Worm (Caenorhabditis elegans) whole organism, late embryonic: Measurements from ENCODE around the gene sre-50.

Experiments
- C38D4.7 ChIP-seq: fragments of 200-800 bp; sonication (Bioruptor generic); optimal IDR thresholded peaks from 2 replicates; lab custom pipeline; 2018; ENCODE audit warnings: mild to moderate bottlenecking, missing genetic modification characterization, moderate library complexity, missing compliant biosample characterization
- F13H6.1 ChIP-seq: sonication (generic microtip); optimal IDR thresholded peaks from 2 replicates; lab custom pipeline; 2016; ENCODE audit warnings: missing genetic modification characterization, missing compliant biosample characterization
- K02D7.2 ChIP-seq: sonication (generic microtip); optimal IDR thresholded peaks from 2 replicates; lab custom pipeline; 2017; ENCODE audit warnings: mild to moderate bottlenecking, missing genetic modification characterization, missing compliant biosample characterization
- K09A11.1 ChIP-seq: sonication (generic microtip); optimal IDR thresholded peaks from 2 replicates; lab custom pipeline; 2017; ENCODE audit warnings: antibody characterized with exemption, mild to moderate bottlenecking, missing genetic modification characterization, missing compliant biosample characterization; ENCODE audit not compliant: insufficient read depth
- ama-1 ChIP-seq: fragments of 150-350 bp; optimal IDR thresholded peaks from 2 replicates; lab custom pipeline; 2014
- ceh-18 ChIP-seq: sonication (generic microtip); optimal IDR thresholded peaks from 2 replicates; lab custom pipeline; 2016; ENCODE audit warnings: missing genetic modification characterization, missing compliant biosample characterization
- ceh-30 ChIP-seq: fragments of 150-350 bp; optimal IDR thresholded peaks from 2 replicates; lab custom pipeline; 2014; ENCODE audit warnings: missing biosample characterization, missing genetic modification characterization
- ceh-31 ChIP-seq: sonication (generic microtip); optimal IDR thresholded peaks from 2 replicates; lab custom pipeline; 2016; ENCODE audit warnings: missing genetic modification characterization, missing compliant biosample characterization
- ceh-45 ChIP-seq: fragments of 200-800 bp; sonication (Bioruptor generic); IDR thresholded peaks from 2 replicates; pipeline ENCODE4 v1.3.6; 2022; ENCODE audit warnings: missing genetic modification reagents, missing genetic modification characterization, missing compliant biosample characterization
- ceh-6 ChIP-seq: fragments of 200-800 bp; sonication (Bioruptor generic); optimal IDR thresholded peaks from 2 replicates; lab custom pipeline; 2018; ENCODE audit warnings: mild to moderate bottlenecking, missing genetic modification characterization, missing compliant biosample characterization
- dve-1 ChIP-seq: sonication (generic microtip); optimal IDR thresholded peaks from 2 replicates; lab custom pipeline; 2017; ENCODE audit warnings: antibody characterized with exemption, mild to moderate bottlenecking, missing genetic modification characterization, missing compliant biosample characterization
- elt-4 ChIP-seq: sonication (generic microtip); optimal IDR thresholded peaks from 2 replicates; lab custom pipeline; 2016; ENCODE audit warnings: missing genetic modification characterization, missing compliant biosample characterization
- ets-4 ChIP-seq: sonication (generic microtip); optimal IDR thresholded peaks from 2 replicates; lab custom pipeline; 2016; ENCODE audit warnings: missing genetic modification characterization, missing compliant biosample characterization
- eyg-1 ChIP-seq: sonication (generic microtip); optimal IDR thresholded peaks from 2 replicates; lab custom pipeline; 2016; ENCODE audit warnings: missing genotype, missing genetic modification characterization, missing compliant biosample characterization
- fax-1 ChIP-seq: sonication (generic microtip); optimal IDR thresholded peaks from 2 replicates; lab custom pipeline; 2016; ENCODE audit warnings: missing genotype, missing genetic modification characterization, missing compliant biosample characterization
- hlh-13 ChIP-seq: fragments of 200-800 bp; sonication (Bioruptor generic); optimal IDR thresholded peaks from 2 replicates; lab custom pipeline; 2018; ENCODE audit warnings: mild to moderate bottlenecking, missing genetic modification characterization, missing compliant biosample characterization
- hlh-15 ChIP-seq: sonication (generic microtip); optimal IDR thresholded peaks from 2 replicates; lab custom pipeline; 2016; ENCODE audit warnings: missing genetic modification characterization, missing compliant biosample characterization
- hlh-30 ChIP-seq: sonication (generic microtip); optimal IDR thresholded peaks from 2 replicates; lab custom pipeline; 2017; ENCODE audit warnings: antibody characterized with exemption, missing genetic modification characterization, missing compliant biosample characterization; ENCODE audit not compliant: insufficient read depth
- hlh-6 ChIP-seq: sonication (generic microtip); optimal IDR thresholded peaks from 2 replicates; lab custom pipeline; 2016; ENCODE audit warnings: missing genotype, missing genetic modification characterization, missing compliant biosample characterization
- lin-11 ChIP-seq: fragments of 200-800 bp; sonication (Bioruptor generic); optimal IDR thresholded peaks from 2 replicates; lab custom pipeline; 2018; ENCODE audit warnings: mild to moderate bottlenecking, missing genetic modification characterization, missing compliant biosample characterization
- nfya-1 ChIP-seq: sonication (generic microtip); optimal IDR thresholded peaks from 2 replicates; lab custom pipeline; 2017; ENCODE audit warnings: missing genetic modification characterization, mild to moderate bottlenecking, missing compliant biosample characterization, antibody characterized with exemption, moderate library complexity
- nhr-11 ChIP-seq: fragments of 150-350 bp; optimal IDR thresholded peaks from 2 replicates; lab custom pipeline; 2014; ENCODE audit warnings: missing biosample characterization, missing genetic modification characterization
- nhr-232 ChIP-seq: sonication (generic microtip); optimal IDR thresholded peaks from 2 replicates; lab custom pipeline; 2016; ENCODE audit warnings: missing genetic modification characterization, missing compliant biosample characterization
- npax-4 ChIP-seq: sonication (generic microtip); optimal IDR thresholded peaks from 2 replicates; lab custom pipeline; 2016; ENCODE audit warnings: missing genetic modification characterization, missing compliant biosample characterization
- pag-3 ChIP-seq: sonication (generic microtip); optimal IDR thresholded peaks from 2 replicates; lab custom pipeline; 2016; ENCODE audit warnings: missing compliant biosample characterization, missing genetic modification characterization, borderline replicate concordance
- pat-9 ChIP-seq: fragments of 200-800 bp; sonication (Bioruptor generic); optimal IDR thresholded peaks from 2 replicates; lab custom pipeline; 2018; ENCODE audit warnings: mild to moderate bottlenecking, missing genetic modification characterization, moderate library complexity, missing compliant biosample characterization
- pax-1 ChIP-seq: fragments of 150-350 bp; optimal IDR thresholded peaks from 2 replicates; lab custom pipeline; 2014; ENCODE audit warnings: missing biosample characterization, missing genetic modification characterization
- pqm-1 ChIP-seq: sonication (generic microtip); optimal IDR thresholded peaks from 2 replicates; lab custom pipeline; 2016; ENCODE audit warnings: missing genetic modification characterization, missing compliant biosample characterization
- ref-2 ChIP-seq: sonication (generic microtip); optimal IDR thresholded peaks from 2 replicates; lab custom pipeline; 2016; ENCODE audit warnings: missing genetic modification characterization, missing compliant biosample characterization
- sdc-2 ChIP-seq: sonication (generic microtip); optimal IDR thresholded peaks from 2 replicates; lab custom pipeline; 2016; ENCODE audit warnings: missing genotype, missing genetic modification characterization, missing compliant biosample characterization
- sox-4 ChIP-seq: sonication (generic microtip); optimal IDR thresholded peaks from 2 replicates; lab custom pipeline; 2017; ENCODE audit warnings: mild to moderate bottlenecking, missing genetic modification characterization, inconsistent platforms, missing compliant biosample characterization
- syd-9 ChIP-seq: sonication (generic microtip); optimal IDR thresholded peaks from 2 replicates; lab custom pipeline; 2016; ENCODE audit warnings: mild to moderate bottlenecking, missing genetic modification characterization, moderate library complexity, missing compliant biosample characterization
- tbx-2 ChIP-seq: sonication (generic microtip); optimal IDR thresholded peaks from 2 replicates; lab custom pipeline; 2016; ENCODE audit warnings: missing genetic modification characterization, missing compliant biosample characterization
- tbx-7 ChIP-seq: sonication (generic microtip); optimal IDR thresholded peaks from 2 replicates; lab custom pipeline; 2016; ENCODE audit warnings: missing genotype, missing genetic modification characterization, missing compliant biosample characterization
- unc-3 ChIP-seq, 2 experiments: fragments of 200-800 bp in 1 of 2; sonication (Bioruptor generic) in 1 of 2; sonication (generic microtip) in 1 of 2; conservative IDR thresholded peaks in 1 of 2; optimal IDR thresholded peaks in 1 of 2; 2 replicates each; pipeline versions ENCODE4 v1.3.6 to Lab custom; 2016 to 2022; ENCODE audit warnings: missing compliant biosample characterization in 2 of 2, missing genetic modification characterization in 2 of 2, missing genetic modification reagents in 1 of 2
- unc-42 ChIP-seq: sonication (generic microtip); optimal IDR thresholded peaks from 2 replicates; lab custom pipeline; 2016; ENCODE audit warnings: missing genotype, missing genetic modification characterization, missing compliant biosample characterization
- unc-86 ChIP-seq: sonication (generic microtip); optimal IDR thresholded peaks from 2 replicates; lab custom pipeline; 2016; ENCODE audit warnings: missing genetic modification characterization, missing compliant biosample characterization

Gene sre-50

ce11 chrII:12344787-12345186 lies 41.5 kb downstream of the sre-50 start, which contains the start of gene C44C11.6:
Gene C44C11.6, plus strand, starts transcription at chrII:12344809.
- TF ChIP-seq tbx-7 (tag; lab: Kevin White, UChicago) (no peak), hlh-15 (tag; lab: Kevin White, UChicago) (no peak), nhr-11 (no peak), K09A11.1 (no peak), K02D7.2 (tag; lab: Kevin White, UChicago) (no peak), nfya-1 (tag; lab: Kevin White, UChicago) (no peak), hlh-13 (GFP tag; lab: Kevin White, UChicago) (no peak), pag-3 (tag; lab: Kevin White, UChicago) (no peak), C38D4.7 (GFP tag; lab: Kevin White, UChicago) (no peak), unc-3 (GFP tag; conservative IDR thresholded peaks at IDR 0.05; lab: Robert Waterston, UW) (no peak), unc-3 (tag; optimal IDR thresholded peaks at IDR 0.05; lab: Kevin White, UChicago) (no peak), tbx-2 (tag; lab: Kevin White, UChicago) (no peak), eyg-1 (tag; lab: Kevin White, UChicago) (no peak), F13H6.1 (tag; lab: Kevin White, UChicago) (no peak), dve-1 (tag; lab: Kevin White, UChicago) (no peak), ama-1 (lab: Kevin White, UChicago) (no peak), ceh-6 (GFP tag; lab: Kevin White, UChicago) (no peak), unc-86 (tag; lab: Kevin White, UChicago) (no peak), unc-42 (tag; lab: Kevin White, UChicago) (no peak), elt-4 (tag; lab: Kevin White, UChicago) (no peak)

ce11 chrII:12346289-12346989 lies 43.1 kb downstream of the sre-50 start:
- TF ChIP-seq pqm-1 (tag; lab: Kevin White, UChicago) = no peak
- no peak for TF ChIP-seq eyg-1 (tag; lab: Kevin White, UChicago)
- TF ChIP-seq npax-4 (tag; lab: Kevin White, UChicago) = no peak
- no peak for TF ChIP-seq pat-9 (tag; lab: Kevin White, UChicago)
- no peak for TF ChIP-seq K09A11.1
- no peak for TF ChIP-seq nhr-232 (tag; lab: Kevin White, UChicago)
- no peak for TF ChIP-seq ceh-30 (tag; lab: Kevin White, UChicago)
- no peak for TF ChIP-seq hlh-30
- TF ChIP-seq F13H6.1 (tag; lab: Kevin White, UChicago) = no peak
- TF ChIP-seq ref-2 (tag; lab: Kevin White, UChicago) = no peak
- no peak for TF ChIP-seq sox-4 (tag; lab: Kevin White, UChicago)
- no peak for TF ChIP-seq syd-9
- TF ChIP-seq ceh-18 (tag; lab: Kevin White, UChicago) = no peak
- no peak for TF ChIP-seq fax-1 (tag; lab: Kevin White, UChicago)

- TF ChIP-seq tbx-7 (tag; lab: Kevin White, UChicago) (no peak), hlh-6 (tag; lab: Kevin White, UChicago) (no peak), ceh-31 (tag; lab: Kevin White, UChicago) (peak; percentile 17), lin-11 (tag; lab: Kevin White, UChicago) (no peak), pax-1 (peak; percentile 64), ceh-45 (GFP tag; lab: Robert Waterston, UW) (no peak), nhr-11 (no peak), sdc-2 (tag; lab: Kevin White, UChicago) (no peak), tbx-2 (tag; lab: Kevin White, UChicago) (no peak), ets-4 (no peak)
Observed at ce11 chrII:12348957-12349356, 45.6 kb downstream of the sre-50 start.
